Fruit fly (Drosophila melanogaster) whole organism, wandering third instar larva: ENCODE measurements around the gene CG42340.

Source experiments
- CG32264 ChIP-seq: fragments of 200-800 bp; sonication (Bioruptor generic); optimal IDR thresholded peaks from 2 replicates; lab custom pipeline; 2016; ENCODE audit warnings: missing biosample characterization, missing genetic modification characterization
- Dif ChIP-seq: fragments of 200-275, 200-300 bp; sonication (Bioruptor generic); optimal IDR thresholded peaks from 2 replicates; lab custom pipeline; 2018; ENCODE audit warnings: missing biosample characterization, missing genetic modification characterization; ENCODE audit not compliant: partially characterized antibody
- Rel ChIP-seq, 2 experiments: fragments of 200-800 bp; sonication (Bioruptor generic) in 1 of 2; optimal IDR thresholded peaks; 2 replicates in 1 of 2; 3 replicates in 1 of 2; lab custom pipeline; 2016 to 2019; ENCODE audit warnings: mild to moderate bottlenecking in 2 of 2, missing biosample characterization in 2 of 2, missing genetic modification characterization in 2 of 2, moderate library complexity in 1 of 2
- dl ChIP-seq, 2 experiments: fragments of 175-275, 200-275 bp in 1 of 2; fragments of 200-275 bp in 1 of 2; sonication (Bioruptor generic); optimal IDR thresholded peaks; lab custom pipeline; 2018; ENCODE audit warnings: mild to moderate bottlenecking in 2 of 2, missing biosample characterization in 2 of 2, missing genetic modification characterization in 2 of 2, moderate library complexity in 2 of 2; ENCODE audit not compliant: partially characterized antibody in 2 of 2, insufficient read depth in 1 of 2
- dsf ChIP-seq: sonication (Bioruptor generic); optimal IDR thresholded peaks from 2 replicates; lab custom pipeline; 2016; ENCODE audit warnings: missing biosample characterization, missing genetic modification characterization, borderline replicate concordance
- ey ChIP-seq: fragments of 200-800 bp; sonication (Bioruptor generic); optimal IDR thresholded peaks from 2 replicates; lab custom pipeline; 2016; ENCODE audit warnings: missing biosample characterization, missing genetic modification characterization

dm6 chrX:6540215-6540821 is 16.2 kb upstream of the CG42340 start, which contains the start of gene CG34417:
- TF ChIP-seq CG32264 (GFP tag; lab: Kevin White, UChicago) (no peak), ey (GFP tag; lab: Kevin White, UChicago) (peak; percentile 78), Rel (GFP tag; optimal IDR thresholded peaks at IDR 0.05; lab: Kevin White, UChicago) (no peak), Rel (tag; optimal IDR thresholded peaks at IDR 0.05; lab: Kevin White, UChicago) (no peak), dl (GFP tag; optimal IDR thresholded peaks at IDR 0.05; lab: Kevin White, UChicago; ENCODE audit: insufficient read depth in 1 of 2, partially characterized antibody in 2 of 2) (no peak), dsf (GFP tag; lab: Kevin White, UChicago) (no peak), Dif (GFP tag; lab: Kevin White, UChicago) (no peak)
